Worm (Caenorhabditis elegans) whole organism, late embryonic: Measurements from ENCODE around the gene C46F9.5.
A peak's percentile ranks its signal among the peaks of the same experiment; 100 is the strongest.

Experiments used
- C08G9.2 ChIP-seq: sonication (generic microtip); optimal IDR thresholded peaks from 2 replicates; lab custom pipeline; 2016; ENCODE audit warnings: mild to moderate bottlenecking, missing genetic modification characterization, moderate library complexity, missing compliant biosample characterization
- C38D4.7 ChIP-seq: fragments of 200-800 bp; sonication (Bioruptor generic); optimal IDR thresholded peaks from 2 replicates; lab custom pipeline; 2018; ENCODE audit warnings: mild to moderate bottlenecking, missing genetic modification characterization, moderate library complexity, missing compliant biosample characterization
- F13H6.1 ChIP-seq: sonication (generic microtip); optimal IDR thresholded peaks from 2 replicates; lab custom pipeline; 2016; ENCODE audit warnings: missing genetic modification characterization, missing compliant biosample characterization
- ahr-1 ChIP-seq: sonication (generic microtip); optimal IDR thresholded peaks from 2 replicates; lab custom pipeline; 2016; ENCODE audit warnings: missing genetic modification characterization, missing compliant biosample characterization
- ama-1 ChIP-seq: fragments of 150-350 bp; optimal IDR thresholded peaks from 2 replicates; lab custom pipeline; 2014
- ceh-19 ChIP-seq: fragments of 200-800 bp; sonication (Bioruptor generic); optimal IDR thresholded peaks from 2 replicates; lab custom pipeline; 2018; ENCODE audit warnings: mild to moderate bottlenecking, missing genetic modification characterization, missing compliant biosample characterization
- ceh-2 ChIP-seq: sonication (generic microtip); optimal IDR thresholded peaks from 2 replicates; lab custom pipeline; 2016; ENCODE audit warnings: missing genotype, missing genetic modification characterization, missing compliant biosample characterization
- ceh-24 ChIP-seq: sonication (generic microtip); optimal IDR thresholded peaks from 2 replicates; lab custom pipeline; 2016; ENCODE audit warnings: mild to moderate bottlenecking, missing genetic modification characterization, missing compliant biosample characterization
- ceh-34 ChIP-seq: sonication (generic microtip); optimal IDR thresholded peaks from 2 replicates; lab custom pipeline; 2016; ENCODE audit warnings: mild to moderate bottlenecking, missing genetic modification characterization, missing compliant biosample characterization
- ceh-45 ChIP-seq: fragments of 200-800 bp; sonication (Bioruptor generic); IDR thresholded peaks from 2 replicates; pipeline ENCODE4 v1.3.6; 2022; ENCODE audit warnings: missing genetic modification reagents, missing genetic modification characterization, missing compliant biosample characterization
- dmd-4 ChIP-seq: sonication (generic microtip); optimal IDR thresholded peaks from 2 replicates; lab custom pipeline; 2016; ENCODE audit warnings: borderline replicate concordance, missing genetic modification characterization, missing compliant biosample characterization
- elt-2 ChIP-seq: sonication (generic microtip); optimal IDR thresholded peaks from 2 replicates; lab custom pipeline; 2016; ENCODE audit warnings: missing genetic modification reagents, missing genetic modification characterization, missing compliant biosample characterization
- elt-4 ChIP-seq: sonication (generic microtip); optimal IDR thresholded peaks from 2 replicates; lab custom pipeline; 2016; ENCODE audit warnings: missing genetic modification characterization, missing compliant biosample characterization
- fkh-10 ChIP-seq: fragments of 150-350 bp; optimal IDR thresholded peaks from 2 replicates; lab custom pipeline; 2014; ENCODE audit warnings: missing biosample characterization, missing genetic modification reagents, missing genetic modification characterization
- hlh-6 ChIP-seq: sonication (generic microtip); optimal IDR thresholded peaks from 2 replicates; lab custom pipeline; 2016; ENCODE audit warnings: missing genotype, missing genetic modification characterization, missing compliant biosample characterization
- hlh-8 ChIP-seq: sonication (generic microtip); optimal IDR thresholded peaks from 2 replicates; lab custom pipeline; 2016; ENCODE audit warnings: missing genotype, missing genetic modification characterization, missing compliant biosample characterization
- lim-6 ChIP-seq: sonication (generic microtip); optimal IDR thresholded peaks from 2 replicates; lab custom pipeline; 2016; ENCODE audit warnings: missing genetic modification characterization, missing compliant biosample characterization
- madf-2 ChIP-seq: sonication (generic microtip); optimal IDR thresholded peaks from 2 replicates; lab custom pipeline; 2017; ENCODE audit warnings: missing genetic modification characterization, missing compliant biosample characterization
- nfya-1 ChIP-seq: sonication (generic microtip); optimal IDR thresholded peaks from 2 replicates; lab custom pipeline; 2017; ENCODE audit warnings: missing genetic modification characterization, mild to moderate bottlenecking, missing compliant biosample characterization, antibody characterized with exemption, moderate library complexity
- nhr-11 ChIP-seq: fragments of 150-350 bp; optimal IDR thresholded peaks from 2 replicates; lab custom pipeline; 2014; ENCODE audit warnings: missing biosample characterization, missing genetic modification characterization
- npax-4 ChIP-seq: sonication (generic microtip); optimal IDR thresholded peaks from 2 replicates; lab custom pipeline; 2016; ENCODE audit warnings: missing genetic modification characterization, missing compliant biosample characterization
- pag-3 ChIP-seq: sonication (generic microtip); optimal IDR thresholded peaks from 2 replicates; lab custom pipeline; 2016; ENCODE audit warnings: missing compliant biosample characterization, missing genetic modification characterization, borderline replicate concordance
- pat-9 ChIP-seq: fragments of 200-800 bp; sonication (Bioruptor generic); optimal IDR thresholded peaks from 2 replicates; lab custom pipeline; 2018; ENCODE audit warnings: mild to moderate bottlenecking, missing genetic modification characterization, moderate library complexity, missing compliant biosample characterization
- pqm-1 ChIP-seq: sonication (generic microtip); optimal IDR thresholded peaks from 2 replicates; lab custom pipeline; 2016; ENCODE audit warnings: missing genetic modification characterization, missing compliant biosample characterization
- pros-1 ChIP-seq: fragments of 150-350 bp; optimal IDR thresholded peaks from 2 replicates; lab custom pipeline; 2014; ENCODE audit warnings: missing biosample characterization, missing genetic modification reagents, missing genetic modification characterization
- sdc-2 ChIP-seq: sonication (generic microtip); optimal IDR thresholded peaks from 2 replicates; lab custom pipeline; 2016; ENCODE audit warnings: missing genotype, missing genetic modification characterization, missing compliant biosample characterization
- sox-4 ChIP-seq: sonication (generic microtip); optimal IDR thresholded peaks from 2 replicates; lab custom pipeline; 2017; ENCODE audit warnings: mild to moderate bottlenecking, missing genetic modification characterization, inconsistent platforms, missing compliant biosample characterization
- syd-9 ChIP-seq: sonication (generic microtip); optimal IDR thresholded peaks from 2 replicates; lab custom pipeline; 2016; ENCODE audit warnings: mild to moderate bottlenecking, missing genetic modification characterization, moderate library complexity, missing compliant biosample characterization
- tbx-2 ChIP-seq: sonication (generic microtip); optimal IDR thresholded peaks from 2 replicates; lab custom pipeline; 2016; ENCODE audit warnings: missing genetic modification characterization, missing compliant biosample characterization
- tbx-7 ChIP-seq: sonication (generic microtip); optimal IDR thresholded peaks from 2 replicates; lab custom pipeline; 2016; ENCODE audit warnings: missing genotype, missing genetic modification characterization, missing compliant biosample characterization
- unc-42 ChIP-seq: sonication (generic microtip); optimal IDR thresholded peaks from 2 replicates; lab custom pipeline; 2016; ENCODE audit warnings: missing genotype, missing genetic modification characterization, missing compliant biosample characterization
- unc-55 ChIP-seq: sonication (generic microtip); optimal IDR thresholded peaks from 2 replicates; lab custom pipeline; 2017; ENCODE audit warnings: missing biosample characterization, missing genetic modification reagents, missing genetic modification characterization

The C46F9.5 gene

DNA sequence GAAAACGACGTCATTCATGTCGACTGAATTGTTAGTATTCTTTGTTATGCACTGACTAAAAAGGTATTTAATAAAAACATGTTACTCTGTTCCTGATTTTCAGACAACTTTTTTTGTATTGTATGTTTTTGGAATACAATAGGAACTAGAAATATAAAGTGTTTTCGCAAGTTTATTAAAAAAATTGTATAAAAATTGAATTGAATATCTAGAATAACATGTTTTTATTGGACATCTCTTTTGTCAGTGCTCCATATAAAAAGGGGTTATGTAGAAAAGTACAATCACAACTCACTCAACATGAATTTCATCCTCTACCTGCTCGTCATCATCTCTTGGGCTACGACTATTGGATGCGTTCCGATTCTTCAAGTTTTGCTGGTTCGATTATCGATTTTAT lies at the start of gene C46F9.5:
Gene C46F9.5 (plus strand): TSS at position 301 of the 400 bp plus-strand sequence.
- TF ChIP-seq pros-1 (tag; lab: Kevin White, UChicago): no peak
- no peak for TF ChIP-seq nfya-1 (tag; lab: Kevin White, UChicago)
- TF ChIP-seq C08G9.2: no peak
- no peak for TF ChIP-seq ama-1
- no peak for TF ChIP-seq nhr-11 (tag; lab: Kevin White, UChicago)
- no peak for TF ChIP-seq ceh-34 (tag; lab: Kevin White, UChicago)
- TF ChIP-seq hlh-6: no peak
- no peak for TF ChIP-seq C38D4.7 (GFP tag; lab: Kevin White, UChicago)
- no peak for TF ChIP-seq dmd-4 (tag; lab: Kevin White, UChicago)
- TF ChIP-seq tbx-2 (tag; lab: Kevin White, UChicago): no peak
- no peak for TF ChIP-seq pag-3 (tag; lab: Kevin White, UChicago)
- no peak for TF ChIP-seq tbx-7
- TF ChIP-seq lim-6 (tag; lab: Kevin White, UChicago): no peak
- no peak for TF ChIP-seq unc-42 (tag; lab: Kevin White, UChicago)

DNA sequence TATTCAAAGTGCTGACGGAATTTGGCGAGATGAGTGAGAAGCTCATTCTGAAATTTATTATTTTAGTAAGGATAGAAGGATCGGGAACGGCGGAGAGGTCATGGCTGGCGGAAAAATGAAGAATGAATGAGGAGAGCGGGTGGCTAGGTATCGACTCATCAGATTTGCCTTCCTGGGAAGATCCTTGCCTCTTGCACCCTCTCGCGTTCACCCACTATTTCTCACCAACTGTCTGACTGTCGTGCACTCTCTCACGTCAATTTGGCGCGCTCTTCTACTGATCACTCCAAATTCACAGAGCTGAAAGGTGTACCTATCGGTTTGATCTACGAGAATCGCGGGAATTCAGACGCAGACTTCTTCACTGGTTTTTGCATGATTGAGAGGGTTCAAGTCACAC lies 47.3 kb upstream of the C46F9.5 start, which contains the start of gene fbxb-97:
Gene fbxb-97 (minus strand): TSS at position 53 of the 400 bp plus-strand sequence.
- no peak for TF ChIP-seq ceh-45 (GFP tag; lab: Robert Waterston, UW)
- TF ChIP-seq sox-4 (tag; lab: Kevin White, UChicago): no peak
- no peak for TF ChIP-seq elt-2
- no peak for TF ChIP-seq ceh-24 (tag; lab: Kevin White, UChicago)

DNA sequence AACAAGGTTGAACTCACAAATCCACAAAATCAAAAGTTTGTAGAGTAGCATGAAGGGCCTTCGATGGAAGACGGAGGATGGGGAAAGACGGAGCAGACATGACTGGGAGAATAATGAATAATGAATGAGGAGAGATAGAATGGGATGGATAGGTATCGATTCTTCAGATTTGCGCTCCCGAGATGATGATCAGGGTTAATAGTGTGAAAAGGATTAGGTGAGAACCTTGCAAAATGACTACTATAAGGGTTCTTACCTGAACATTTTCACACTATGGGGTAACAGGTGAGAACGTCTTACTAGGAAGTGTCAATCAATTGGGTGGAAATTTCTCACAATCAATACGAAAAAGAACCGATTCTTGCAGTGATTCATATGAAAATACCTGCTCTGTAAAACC lies 45.1 kb upstream of the C46F9.5 start, which contains the start of gene fbxb-96:
Gene fbxb-96 (minus strand): TSS at position 101 of the 400 bp plus-strand sequence.
- no peak for TF ChIP-seq pat-9 (tag; lab: Kevin White, UChicago)
- TF ChIP-seq F13H6.1: no peak
- no peak for TF ChIP-seq sdc-2
- TF ChIP-seq ceh-2 (tag; lab: Kevin White, UChicago): no peak
- no peak for TF ChIP-seq hlh-8 (tag; lab: Kevin White, UChicago)
- no peak for TF ChIP-seq fkh-10 (GFP tag; lab: Kevin White, UChicago)
- no peak for TF ChIP-seq ahr-1

DNA sequence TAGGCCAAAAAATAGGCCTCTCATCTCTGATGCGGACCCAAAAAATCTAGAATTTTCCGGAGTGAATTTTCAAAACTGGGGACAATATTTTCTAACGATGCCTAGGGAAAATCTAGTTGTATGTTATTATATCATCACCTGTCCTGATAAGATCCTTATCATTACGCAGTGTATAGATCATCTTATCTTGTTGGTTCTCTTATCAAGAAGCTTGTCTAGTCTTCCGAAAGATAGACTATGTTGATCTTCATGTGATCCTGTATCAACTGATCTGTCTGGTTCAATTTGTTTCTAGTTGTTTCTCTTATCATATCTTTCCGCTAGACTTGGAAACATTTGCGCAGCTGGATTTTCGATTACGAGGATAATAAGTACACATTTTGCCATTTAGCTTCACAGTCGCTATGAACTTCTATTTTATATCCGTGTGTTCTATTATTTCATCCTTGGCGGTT lies 44.5 kb upstream of the C46F9.5 start, which contains the start of gene C52E2.3:
Gene C52E2.3 (plus strand): TSS at position 405 of the 455 bp plus-strand sequence.
- TF ChIP-seq elt-2: peak; percentile 89
- no peak for TF ChIP-seq ceh-19

DNA sequence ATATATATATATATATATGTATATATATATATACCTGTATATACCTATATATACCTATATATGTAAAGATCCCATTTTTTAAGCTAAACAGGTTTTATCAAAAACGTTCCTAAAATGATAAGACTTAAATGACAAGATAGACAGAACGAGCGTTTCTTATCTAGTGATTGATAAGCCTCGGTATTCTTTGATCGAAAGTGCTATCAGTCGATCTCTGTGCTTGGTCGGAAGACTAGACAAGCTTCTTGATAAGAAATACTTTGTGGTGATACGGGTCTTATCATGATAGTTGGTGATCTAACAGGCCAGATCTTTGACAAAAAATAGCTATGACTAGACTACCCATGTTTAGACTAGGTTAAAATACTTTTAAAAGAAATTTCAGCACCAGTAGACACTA lies 43.7 kb upstream of the C46F9.5 start:
- TF ChIP-seq pros-1 (tag; lab: Kevin White, UChicago): no peak
- TF ChIP-seq nhr-11 (tag; lab: Kevin White, UChicago): no peak
- no peak for TF ChIP-seq tbx-2 (tag; lab: Kevin White, UChicago)
- no peak for TF ChIP-seq npax-4 (tag; lab: Kevin White, UChicago)
- no peak for TF ChIP-seq C08G9.2
- TF ChIP-seq pqm-1 (tag; lab: Kevin White, UChicago): peak; percentile 79
- peak; percentile 99 for TF ChIP-seq elt-2
- TF ChIP-seq madf-2: no peak
- TF ChIP-seq unc-42 (tag; lab: Kevin White, UChicago): no peak
- TF ChIP-seq syd-9 (tag; lab: Kevin White, UChicago): no peak
- TF ChIP-seq unc-55: no peak
- TF ChIP-seq ahr-1: no peak

DNA sequence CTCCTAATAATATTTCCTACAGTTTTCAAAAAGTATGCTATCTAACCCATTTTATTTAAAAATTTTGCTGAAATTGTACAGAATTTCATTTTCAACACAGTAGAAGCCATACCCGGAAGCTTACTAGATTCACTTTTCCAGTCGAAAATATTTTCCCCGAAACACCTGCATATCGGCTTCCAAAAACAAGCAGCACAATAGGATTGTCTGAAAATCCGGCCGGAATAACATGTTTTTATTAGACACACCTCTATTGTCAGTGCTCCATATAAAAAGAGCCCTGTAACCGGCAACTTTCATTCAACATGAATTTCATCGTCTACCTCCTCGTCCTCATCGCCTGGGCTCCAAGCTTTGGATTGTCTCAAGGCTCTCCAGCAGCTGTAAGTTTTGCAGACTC lies 42.9 kb upstream of the C46F9.5 start, which contains the start of gene C52E2.2:
Gene C52E2.2 (plus strand): TSS at position 301 of the 400 bp plus-strand sequence.
- TF ChIP-seq C38D4.7 (GFP tag; lab: Kevin White, UChicago): no peak
- TF ChIP-seq elt-4 (tag; lab: Kevin White, UChicago): no peak
